Fruit fly (Drosophila melanogaster) Kc167 (cell line): ENCODE data around the gene Tim8.

ENCODE experiments used
- Myc ChIP-seq: fragments of >200 bp; optimal IDR thresholded peaks from 2 replicates; lab custom pipeline; 2017; ENCODE audit warnings: missing external identifiers
- Sin3A ChIP-seq: fragments of >200 bp; optimal IDR thresholded peaks from 2 replicates; lab custom pipeline; 2018; ENCODE audit warnings: missing external identifiers
- h ChIP-seq: fragments of >200 bp; optimal IDR thresholded peaks from 3 replicates; lab custom pipeline; 2018; ENCODE audit warnings: missing external identifiers
- insv ChIP-seq: fragments of >200 bp; optimal IDR thresholded peaks from 3 replicates; lab custom pipeline; 2018; ENCODE audit warnings: missing external identifiers
- psq ChIP-seq: fragments of >200 bp; optimal IDR thresholded peaks from 2 replicates; lab custom pipeline; 2017; ENCODE audit warnings: missing external identifiers
- ttk ChIP-seq: sonication (Bioruptor generic); optimal IDR thresholded peaks from 2 replicates; lab custom pipeline; 2017; ENCODE audit warnings: missing external identifiers

Gene Tim8

DNA sequence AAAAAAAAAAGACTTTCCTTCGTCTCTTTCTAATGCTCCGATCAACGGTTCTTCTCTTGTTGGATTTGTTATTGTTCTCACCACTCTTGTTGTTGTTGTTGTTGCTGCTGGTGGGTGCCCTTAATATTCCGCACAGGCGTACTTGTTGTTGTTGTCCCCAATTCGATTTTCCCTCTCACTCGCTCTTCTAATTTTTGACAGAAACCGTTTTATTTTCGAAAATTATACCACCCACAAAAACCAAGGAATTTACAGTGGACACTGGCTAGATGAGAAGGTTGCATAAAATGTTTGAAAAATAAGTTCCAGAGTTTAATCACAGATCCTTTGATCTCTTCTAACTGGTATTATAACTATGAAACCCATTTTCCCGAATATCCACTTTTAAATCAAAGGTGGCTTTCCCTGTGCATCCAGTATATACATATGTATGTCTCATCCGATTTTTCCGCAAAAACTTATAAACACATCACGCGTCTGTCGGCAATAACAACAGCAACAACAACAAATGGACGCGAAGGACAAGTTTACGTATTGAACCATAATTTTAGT is 23.2 kb downstream of the Tim8 start:
- TF ChIP-seq ttk (no peak), insv (no peak)

DNA sequence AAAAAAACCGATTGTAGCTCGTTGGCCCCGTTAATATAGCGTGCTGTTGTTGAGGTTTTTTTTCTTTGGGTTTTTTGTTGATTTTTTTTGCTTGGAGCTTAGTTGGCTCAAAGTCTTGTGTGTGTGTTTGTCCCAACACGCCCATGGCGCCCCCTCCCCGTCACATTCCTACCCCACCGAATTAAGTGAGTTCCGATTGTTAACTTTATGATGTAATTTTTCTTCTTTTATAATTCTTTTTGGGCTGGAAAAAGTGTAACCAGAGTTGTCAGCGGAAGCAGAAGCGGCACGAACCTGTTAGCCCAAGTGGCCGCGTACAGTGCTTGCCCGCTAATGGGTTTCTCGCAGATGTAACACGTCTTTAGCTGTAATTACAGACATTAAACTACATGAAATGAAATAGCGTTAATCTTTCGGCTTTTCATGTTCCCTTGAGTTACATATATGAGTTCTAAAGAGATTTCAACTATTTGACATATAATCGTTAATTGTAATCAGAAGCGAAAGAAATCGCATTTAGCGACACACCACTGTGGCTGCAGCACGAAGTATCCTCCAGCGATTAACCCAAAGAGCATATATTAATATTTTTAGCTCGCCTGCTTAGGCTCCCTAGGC is 24.9 kb downstream of the Tim8 start:
- TF ChIP-seq psq (lab: Kevin White, UChicago) (no peak), ttk (no peak), Sin3A (lab: Kevin White, UChicago) (no peak), h (no peak), Myc (lab: Kevin White, UChicago) (no peak), insv (no peak)

- TF ChIP-seq Sin3A (lab: Kevin White, UChicago) (no peak), insv (no peak), h (no peak), ttk (no peak), psq (lab: Kevin White, UChicago) (no peak), Myc (lab: Kevin White, UChicago) (no peak)
Measured at dm6 chrX:11404247-11404646, 36.0 kb downstream of the Tim8 start.

DNA sequence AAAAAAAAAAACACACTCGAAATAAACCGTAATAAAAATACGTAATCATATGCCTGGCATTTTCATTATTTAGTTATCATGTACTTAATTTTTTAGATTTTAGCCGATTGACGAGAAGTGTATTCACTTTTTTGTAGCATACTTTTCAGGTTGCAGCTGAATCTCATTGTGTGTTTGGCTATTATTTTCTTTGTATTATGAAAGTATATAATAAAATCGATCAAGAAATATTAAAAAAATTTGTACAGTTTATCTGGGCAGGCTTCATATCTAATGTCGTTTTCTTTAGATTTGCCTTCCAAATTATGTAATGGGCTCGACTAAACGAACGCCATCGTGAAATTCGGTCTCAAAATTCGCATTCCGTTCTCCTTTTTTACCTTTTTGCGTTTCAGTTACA is 41.4 kb downstream of the Tim8 start, which contains the start of gene CG15196:
CG15196 (plus strand) TSS at position 301 of the 400 bp plus-strand sequence.
- TF ChIP-seq Myc (lab: Kevin White, UChicago) (no peak), h (no peak), insv (no peak), Sin3A (lab: Kevin White, UChicago) (no peak), psq (lab: Kevin White, UChicago) (no peak), ttk (no peak)

dm6 chrX:11413090-11413489 is 44.8 kb downstream of the Tim8 start, which contains the start of gene Gr10b:
Gene Gr10b (minus strand): TSS chrX:11413190.
- TF ChIP-seq insv (no peak), Myc (lab: Kevin White, UChicago) (no peak), Sin3A (lab: Kevin White, UChicago) (no peak), psq (lab: Kevin White, UChicago) (no peak)

dm6 chrX:11417322-11417721 is 49.1 kb downstream of the Tim8 start, which contains the start of the genes Gr10a and Or10a:
Gene Gr10a (minus strand): TSS chrX:11417422.
Gene Or10a (minus strand): TSS chrX:11417422.
- TF ChIP-seq h (no peak), Myc (lab: Kevin White, UChicago) (no peak), insv (no peak), psq (lab: Kevin White, UChicago) (no peak), Sin3A (lab: Kevin White, UChicago) (no peak), ttk (no peak)
